Fruit fly (Drosophila melanogaster): ENCODE measurements around the gene Mzt1.

DNA sequence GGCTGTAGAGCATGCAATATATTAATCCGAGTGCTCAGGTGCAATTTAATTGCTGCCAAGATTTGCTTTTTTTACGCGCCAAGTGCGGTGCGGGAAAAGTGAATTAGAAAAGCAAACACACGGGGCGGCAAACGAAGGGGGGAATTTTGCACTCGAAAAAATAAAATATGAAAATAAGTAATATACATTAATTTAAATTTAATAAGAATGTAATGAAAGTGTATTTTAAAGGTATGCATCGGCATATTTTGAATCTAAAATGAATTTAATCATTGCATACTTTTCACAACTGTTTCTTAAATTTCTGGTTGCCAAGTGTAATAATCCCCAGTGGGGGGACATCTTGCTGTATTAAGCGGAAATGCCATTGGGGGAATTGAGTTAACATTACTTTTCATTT is 45.1 kb downstream of the Mzt1 start:
- TF ChIP-seq dmrt93B (GFP tag; optimal IDR thresholded peaks at IDR 0.05) (no peak), Dif (GFP tag; optimal IDR thresholded peaks at IDR 0.05; ENCODE audit: partially characterized antibody) (no peak), Hr78 (GFP tag; optimal IDR thresholded peaks at IDR 0.05) (no peak)

Measured in whole organism, wandering third instar larva.